Worm (Caenorhabditis elegans) whole organism, mixed stage, embryonic: ENCODE data around the gene glb-21.

Experiments
- elt-3 ChIP-seq: fragments of 150-350 bp; optimal IDR thresholded peaks from 2 replicates; lab custom pipeline; 2014; ENCODE audit warnings: missing biosample characterization, missing genetic modification characterization
- hlh-1 ChIP-seq: fragments of 150-350 bp; optimal IDR thresholded peaks from 2 replicates; lab custom pipeline; 2014; ENCODE audit warnings: missing biosample characterization, missing genetic modification reagents, missing genetic modification characterization
- lin-13 ChIP-seq: fragments of 150-350 bp; optimal IDR thresholded peaks from 2 replicates; lab custom pipeline; 2014; ENCODE audit warnings: missing biosample characterization, missing genetic modification characterization
- mab-5 ChIP-seq: fragments of 150-350 bp; optimal IDR thresholded peaks from 2 replicates; lab custom pipeline; 2014; ENCODE audit warnings: missing biosample characterization, missing genetic modification characterization
- mls-2 ChIP-seq: sonication (generic microtip); optimal IDR thresholded peaks from 2 replicates; lab custom pipeline; 2016; ENCODE audit warnings: mild to moderate bottlenecking, missing genetic modification characterization, moderate library complexity, missing compliant biosample characterization
- nhr-12 ChIP-seq: fragments of 150-350 bp; optimal IDR thresholded peaks from 2 replicates; lab custom pipeline; 2014; ENCODE audit warnings: missing biosample characterization, missing genetic modification characterization
- nhr-237 ChIP-seq: fragments of 150-350 bp; optimal IDR thresholded peaks from 2 replicates; lab custom pipeline; 2014; ENCODE audit warnings: missing biosample characterization, missing genetic modification characterization
- pha-4 ChIP-seq: fragments of 150-350 bp; optimal IDR thresholded peaks from 2 replicates; lab custom pipeline; 2018; ENCODE audit warnings: missing biosample characterization, missing genetic modification reagents, missing genetic modification characterization

- TF ChIP-seq nhr-12 (no peak), lin-13 (tag; lab: Kevin White, UChicago) (no peak), nhr-237 (tag; lab: Kevin White, UChicago) (no peak), elt-3 (tag; lab: Kevin White, UChicago) (no peak), hlh-1 (tag; lab: Kevin White, UChicago) (no peak), pha-4 (tag; lab: Kevin White, UChicago) (no peak), mab-5 (no peak), mls-2 (tag; lab: Kevin White, UChicago) (no peak)
Observed at ce11 chrIV:10750041-10750440, 38.4 kb upstream of the glb-21 start, which contains the start of gene T25B9.1.
